Worm (Caenorhabditis elegans): ENCODE data around the gene sec-61.G.

- no peak for TF ChIP-seq ztf-11 (tag; optimal IDR thresholded peaks at IDR 0.05)
- no peak for TF ChIP-seq nhr-12 (tag; optimal IDR thresholded peaks at IDR 0.05)
- TF ChIP-seq lin-13 (tag; optimal IDR thresholded peaks at IDR 0.05): no peak
- no peak for TF ChIP-seq nhr-76 (tag; optimal IDR thresholded peaks at IDR 0.05)
- TF ChIP-seq sptf-1 (tag; optimal IDR thresholded peaks at IDR 0.05): no peak
- no peak for TF ChIP-seq mab-5 (tag; optimal IDR thresholded peaks at IDR 0.05)
- no peak for TF ChIP-seq lsy-2 (tag; optimal IDR thresholded peaks at IDR 0.05)
- no peak for TF ChIP-seq mep-1 (tag; optimal IDR thresholded peaks at IDR 0.05)
Measured at ce11 chrV:10929511-10929910, 32.6 kb upstream of the sec-61.G start, which contains the start of gene F58B4.3.
